Fruit fly (Drosophila melanogaster) whole organism: ENCODE results near the gene hyd.

ENCODE experiments used
- CG8478 ChIP-seq: fragments of >200 bp; optimal IDR thresholded peaks from 2 replicates; lab custom pipeline; 2018; ENCODE audit warnings: inconsistent platforms
- Dll ChIP-seq: fragments of >200 bp; optimal IDR thresholded peaks from 2 replicates; lab custom pipeline; 2017
- EcR ChIP-seq, 2 experiments: fragments of >200 bp; optimal IDR thresholded peaks; 2 replicates each; lab custom pipeline; 2017; ENCODE audit warnings: missing biosample characterization in 2 of 2, missing genetic modification characterization in 2 of 2, missing genetic modification reagents in 2 of 2
- pan ChIP-seq: fragments of >200 bp; optimal IDR thresholded peaks from 2 replicates; lab custom pipeline; 2017
- psq ChIP-seq: fragments of >200 bp; optimal IDR thresholded peaks from 2 replicates; lab custom pipeline; 2017
- usp ChIP-seq: fragments of >200 bp; optimal IDR thresholded peaks from 2 replicates; lab custom pipeline; 2017; ENCODE audit warnings: missing biosample characterization, missing genetic modification characterization, mixed read lengths

hyd gene

DNA sequence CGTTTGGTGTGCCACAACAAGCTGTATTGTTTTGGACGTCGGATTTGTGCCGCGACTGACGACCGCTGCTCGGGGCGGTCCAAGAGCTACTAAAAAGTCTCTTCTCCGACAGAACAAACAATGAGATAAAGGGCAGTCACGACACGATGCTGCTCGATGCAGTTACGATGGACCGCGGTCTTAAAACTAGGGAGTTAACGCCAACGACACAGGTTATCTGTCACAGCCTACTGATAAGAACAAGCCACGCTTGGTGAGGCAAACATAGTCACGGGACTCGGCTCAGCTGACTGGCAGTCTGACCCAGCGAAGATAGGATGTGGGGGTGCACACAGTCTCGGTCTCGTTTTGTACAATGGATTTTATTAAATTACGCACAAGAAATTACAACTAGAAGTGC, 41.3 kb downstream of the hyd start, which contains the start of gene CG9444:
CG9444 (minus strand) TSS at position 140 of the 400 bp plus-strand sequence.
- TF ChIP-seq psq (lab: Kevin White, UChicago) = no peak
- no peak for TF ChIP-seq usp
- TF ChIP-seq pan (lab: Kevin White, UChicago) = no peak
- TF ChIP-seq EcR (GFP tag; optimal IDR thresholded peaks at IDR 0.05; lab: Kevin White, UChicago) = no peak
- no peak for TF ChIP-seq Dll (lab: Kevin White, UChicago)

DNA sequence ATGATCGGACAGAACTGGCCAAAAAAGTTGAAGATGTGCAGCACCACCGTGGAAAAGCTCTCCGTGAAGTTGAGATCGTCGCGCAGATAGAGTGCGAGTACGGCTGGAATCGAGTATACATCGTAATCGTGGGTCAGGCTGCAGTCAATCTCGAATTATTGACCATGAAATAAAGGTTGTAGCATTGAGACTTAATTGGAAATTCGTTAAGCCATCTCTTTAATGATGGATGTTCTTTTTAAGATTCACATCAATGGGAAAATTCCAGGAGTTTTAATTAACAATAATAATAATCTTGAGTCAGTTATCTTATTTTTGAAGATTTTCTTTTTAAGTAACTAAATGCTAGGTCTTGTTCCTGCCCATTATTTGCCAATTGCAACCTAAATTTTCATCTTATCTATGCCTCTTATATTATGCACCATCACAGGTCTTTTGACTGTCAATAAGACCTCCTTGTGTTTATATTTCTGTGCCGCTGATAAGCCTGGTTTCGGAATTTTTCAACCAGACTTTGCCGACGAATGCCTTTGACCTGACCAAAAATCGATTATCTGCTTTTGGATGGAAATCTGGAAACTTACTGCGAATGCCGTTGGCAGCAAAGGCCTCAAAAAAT, 42.2 kb downstream of the hyd start:
- TF ChIP-seq psq (lab: Kevin White, UChicago) (no peak), EcR (GFP tag; optimal IDR thresholded peaks at IDR 0.05; lab: Kevin White, UChicago) (no peak), usp (no peak), Dll (lab: Kevin White, UChicago) (no peak), CG8478 (lab: Kevin White, UChicago) (no peak), pan (lab: Kevin White, UChicago) (no peak)

DNA sequence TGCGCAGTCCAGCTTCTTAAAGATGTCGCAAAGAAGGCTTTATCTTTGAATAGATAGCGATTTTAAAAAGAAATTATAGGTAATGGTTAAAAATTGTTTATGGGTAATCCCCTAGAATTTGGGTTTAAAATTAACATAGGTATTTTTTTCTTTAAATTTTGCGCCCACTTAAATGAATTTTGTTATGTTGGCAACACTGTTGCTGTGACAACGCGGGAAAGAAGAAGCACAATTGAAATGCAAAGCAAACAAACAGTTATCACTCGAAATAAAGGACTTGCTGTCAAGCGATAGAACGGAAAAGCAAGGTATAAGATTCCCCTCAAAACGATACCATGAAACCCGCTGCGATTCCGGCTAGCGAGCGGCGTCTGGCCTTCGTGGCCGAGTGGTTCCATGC, 45.7 kb downstream of the hyd start, which contains the start of gene nmdyn-D7:
nmdyn-D7 (plus strand) TSS at position 194 of the 400 bp plus-strand sequence.
- no peak for TF ChIP-seq pan (lab: Kevin White, UChicago)
- TF ChIP-seq usp = no peak
- no peak for TF ChIP-seq EcR (GFP tag; optimal IDR thresholded peaks at IDR 0.05; lab: Kevin White, UChicago)
- no peak for TF ChIP-seq Dll (lab: Kevin White, UChicago)
- TF ChIP-seq psq (lab: Kevin White, UChicago) = no peak
- no peak for TF ChIP-seq CG8478 (lab: Kevin White, UChicago)

DNA sequence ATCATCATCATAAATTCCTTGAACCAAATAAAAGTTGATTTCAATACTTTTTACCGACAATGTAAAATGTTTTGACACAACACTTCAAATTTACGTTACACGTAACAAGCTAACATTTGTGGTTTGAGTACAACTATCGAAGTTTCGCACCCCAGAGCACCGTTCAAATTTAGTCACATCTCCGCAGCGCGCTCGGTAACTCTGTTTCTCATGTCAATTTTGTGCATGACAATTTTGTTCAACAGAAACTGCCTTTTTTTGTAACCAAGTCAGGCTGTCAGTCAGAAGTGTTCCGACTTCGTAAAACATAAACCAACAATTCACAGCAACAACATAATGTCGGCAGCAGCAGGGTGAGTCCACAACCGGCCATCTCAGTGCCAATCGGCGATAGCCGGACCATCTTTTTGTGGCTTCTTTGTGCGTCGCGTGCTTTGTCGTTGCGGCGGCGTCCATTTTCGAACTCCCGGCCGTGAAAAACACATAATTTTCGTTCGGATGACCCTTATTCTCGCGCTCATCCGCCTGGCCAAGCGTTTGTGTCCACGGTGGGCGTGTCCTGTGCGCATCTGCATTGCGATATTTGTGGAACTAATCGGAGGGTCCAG, 47.6 kb downstream of the hyd start, which contains the start of gene p23:
p23 (plus strand) TSS at position 194 of the 608 bp plus-strand sequence.
- TF ChIP-seq EcR (GFP tag; optimal IDR thresholded peaks at IDR 0.05; lab: Kevin White, UChicago) (no peak), Dll (lab: Kevin White, UChicago) (no peak)

- TF ChIP-seq CG8478 (lab: Kevin White, UChicago) (no peak), pan (lab: Kevin White, UChicago) (no peak), psq (lab: Kevin White, UChicago) (no peak), Dll (lab: Kevin White, UChicago) (no peak), EcR (GFP tag; optimal IDR thresholded peaks at IDR 0.05; lab: Kevin White, UChicago) (no peak), usp (no peak)
Observed at dm6 chr3R:9674968-9675573, 50.3 kb downstream of the hyd start, which contains the start of gene Nepl12. Gene Nepl12 (plus strand): TSS chr3R:9675523.

dm6 chr3R:9674196-9674693, 51.2 kb downstream of the hyd start, which contains the start of gene Dhc1:
Gene Dhc1 (minus strand): TSS chr3R:9674643.
- no peak for TF ChIP-seq CG8478 (lab: Kevin White, UChicago)
- TF ChIP-seq psq (lab: Kevin White, UChicago) = no peak

DNA sequence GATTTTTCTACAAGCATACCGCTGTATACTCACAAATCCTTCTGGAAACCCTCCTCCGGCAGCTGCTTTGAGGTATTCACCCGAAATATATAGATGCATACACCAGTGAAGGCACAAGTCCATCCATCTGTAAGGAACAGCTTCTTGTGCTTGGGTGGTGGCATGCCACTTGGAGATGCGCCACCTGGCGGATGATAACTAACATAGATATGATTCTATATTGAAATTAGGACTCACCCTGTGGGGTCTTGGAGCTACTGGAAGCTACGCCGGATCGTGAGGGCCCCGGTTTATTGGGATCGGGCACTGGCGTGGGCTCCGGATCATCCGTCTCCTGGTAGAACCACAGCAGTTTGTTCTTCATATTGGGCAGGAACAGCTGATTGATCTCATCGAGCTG, 52.2 kb downstream of the hyd start:
- TF ChIP-seq EcR (GFP tag; optimal IDR thresholded peaks at IDR 0.05; lab: Kevin White, UChicago) = no peak
- no peak for TF ChIP-seq psq (lab: Kevin White, UChicago)
- TF ChIP-seq CG8478 (lab: Kevin White, UChicago) = no peak
- no peak for TF ChIP-seq pan (lab: Kevin White, UChicago)
- TF ChIP-seq usp = no peak
- no peak for TF ChIP-seq Dll (lab: Kevin White, UChicago)

DNA sequence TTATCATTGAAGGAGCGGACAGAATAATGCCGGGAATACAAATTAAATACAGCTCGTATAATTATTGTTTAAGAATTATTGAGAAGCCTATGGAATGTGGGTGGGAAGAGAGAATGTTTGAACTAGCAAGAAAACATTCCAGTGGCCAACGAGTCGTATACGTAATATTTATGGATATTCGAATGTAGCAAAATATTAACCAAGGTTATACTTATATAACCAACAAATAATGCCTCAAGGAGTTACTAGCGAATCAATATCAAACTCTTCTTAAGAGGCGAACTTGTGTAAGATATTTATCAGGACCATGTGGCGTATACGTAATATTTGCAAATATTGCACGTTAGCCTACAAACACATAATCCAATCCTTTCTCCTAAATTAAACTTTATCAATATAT, 60.0 kb downstream of the hyd start:
- TF ChIP-seq Dll (lab: Kevin White, UChicago) (no peak), EcR (GFP tag; optimal IDR thresholded peaks at IDR 0.05; lab: Kevin White, UChicago) (no peak), usp (no peak), pan (lab: Kevin White, UChicago) (no peak), CG8478 (lab: Kevin White, UChicago) (no peak), psq (lab: Kevin White, UChicago) (no peak)
